Worm (Caenorhabditis elegans) whole organism, L3 larva: ENCODE measurements around the gene srg-8.

Experiments
- R02D3.7 ChIP-seq: fragments of 150-350 bp; optimal IDR thresholded peaks from 2 replicates; lab custom pipeline; 2014; ENCODE audit warnings: missing biosample characterization, missing genetic modification characterization
- ZK546.5 ChIP-seq: sonication (generic microtip); optimal IDR thresholded peaks from 2 replicates; lab custom pipeline; 2017; ENCODE audit warnings: missing biosample characterization, missing genetic modification characterization
- aly-2 ChIP-seq: fragments of 150-350 bp; optimal IDR thresholded peaks from 2 replicates; lab custom pipeline; 2014; ENCODE audit warnings: missing biosample characterization, missing genetic modification characterization
- ama-1 ChIP-seq: fragments of 150-350 bp; optimal IDR thresholded peaks from 2 replicates; lab custom pipeline; 2018
- ceh-16 ChIP-seq: sonication (generic microtip); optimal IDR thresholded peaks from 2 replicates; lab custom pipeline; 2017; ENCODE audit warnings: missing biosample characterization, missing genetic modification characterization
- ceh-28 ChIP-seq: fragments of 150-350 bp; optimal IDR thresholded peaks from 2 replicates; lab custom pipeline; 2014; ENCODE audit warnings: missing biosample characterization, missing genetic modification reagents, missing genetic modification characterization
- ceh-82 ChIP-seq: fragments of 150-350 bp; optimal IDR thresholded peaks from 2 replicates; lab custom pipeline; 2014; ENCODE audit warnings: missing biosample characterization, missing genetic modification characterization
- ceh-9 ChIP-seq: sonication (generic microtip); optimal IDR thresholded peaks from 2 replicates; lab custom pipeline; 2018; ENCODE audit warnings: missing biosample characterization, missing genetic modification characterization
- daf-12 ChIP-seq: fragments of 150-350 bp; optimal IDR thresholded peaks from 2 replicates; lab custom pipeline; 2014; ENCODE audit warnings: missing biosample characterization, missing genetic modification reagents, missing genetic modification characterization
- egl-27 ChIP-seq: sonication (generic microtip); optimal IDR thresholded peaks from 4 replicates; lab custom pipeline; 2017; ENCODE audit warnings: missing biosample characterization, missing genetic modification reagents, missing genetic modification characterization
- egl-5 ChIP-seq: fragments of 150-350 bp; optimal IDR thresholded peaks from 2 replicates; lab custom pipeline; 2017; ENCODE audit warnings: missing biosample characterization, missing genetic modification reagents, missing genetic modification characterization, inconsistent platforms
- elt-1 ChIP-seq: fragments of 150-350 bp; optimal IDR thresholded peaks from 2 replicates; lab custom pipeline; 2014; ENCODE audit warnings: missing biosample characterization, missing genetic modification characterization
- elt-2 ChIP-seq: sonication (generic microtip); optimal IDR thresholded peaks from 2 replicates; lab custom pipeline; 2016; ENCODE audit warnings: missing genetic modification reagents, mild to moderate bottlenecking, missing genetic modification characterization, missing compliant biosample characterization
- elt-3 ChIP-seq, 3 experiments: fragments of 150-350 bp in 1 of 3; sonication (generic microtip) in 2 of 3; optimal IDR thresholded peaks; 2 replicates in 2 of 3; 4 replicates in 1 of 3; lab custom pipeline; 2014 to 2017; ENCODE audit warnings: missing biosample characterization in 3 of 3, missing genetic modification characterization in 3 of 3
- eor-1 ChIP-seq, 2 experiments: fragments of 150-350 bp; optimal IDR thresholded peaks; 2 replicates each; lab custom pipeline; 2014 to 2018; ENCODE audit warnings: missing biosample characterization in 2 of 2, missing genetic modification characterization in 2 of 2
- fkh-10 ChIP-seq: sonication (generic microtip); optimal IDR thresholded peaks from 2 replicates; lab custom pipeline; 2017; ENCODE audit warnings: missing biosample characterization, missing genetic modification reagents, missing genetic modification characterization
- fkh-2 ChIP-seq: fragments of 150-350 bp; optimal IDR thresholded peaks from 2 replicates; lab custom pipeline; 2014; ENCODE audit warnings: missing biosample characterization, missing genetic modification reagents, missing genetic modification characterization
- fos-1 ChIP-seq: fragments of 150-350 bp; optimal IDR thresholded peaks from 2 replicates; lab custom pipeline; 2014; ENCODE audit warnings: missing biosample characterization, missing genetic modification characterization
- hmg-11 ChIP-seq: sonication (generic microtip); optimal IDR thresholded peaks from 2 replicates; lab custom pipeline; 2016; ENCODE audit warnings: missing genetic modification characterization, missing compliant biosample characterization
- jun-1 ChIP-seq: fragments of 150-350 bp; optimal IDR thresholded peaks from 2 replicates; lab custom pipeline; 2014; ENCODE audit warnings: missing biosample characterization, missing genetic modification reagents, missing genetic modification characterization
- lin-15B ChIP-seq: fragments of 150-350 bp; optimal IDR thresholded peaks from 2 replicates; lab custom pipeline; 2014; ENCODE audit warnings: missing biosample characterization, missing genetic modification characterization
- lin-39 ChIP-seq: fragments of 150-350 bp; optimal IDR thresholded peaks from 2 replicates; lab custom pipeline; 2018; ENCODE audit warnings: missing biosample characterization, missing genetic modification reagents, missing genetic modification characterization
- lsy-12 ChIP-seq: sonication (generic microtip); optimal IDR thresholded peaks from 2 replicates; lab custom pipeline; 2016; ENCODE audit warnings: mild to moderate bottlenecking, missing genetic modification characterization, missing compliant biosample characterization
- mdl-1 ChIP-seq: fragments of 150-350 bp; optimal IDR thresholded peaks from 2 replicates; lab custom pipeline; 2014; ENCODE audit warnings: missing biosample characterization, missing genetic modification characterization
- mml-1 ChIP-seq: fragments of 150-350 bp; sonication (generic microtip); optimal IDR thresholded peaks from 3 replicates; lab custom pipeline; 2014; ENCODE audit warnings: missing biosample characterization, missing genetic modification characterization
- nfya-1 ChIP-seq: sonication (generic microtip); optimal IDR thresholded peaks from 2 replicates; lab custom pipeline; 2017; ENCODE audit warnings: missing genetic modification characterization, mild to moderate bottlenecking, missing compliant biosample characterization, antibody characterized with exemption, moderate library complexity; ENCODE audit not compliant: insufficient read depth
- nhr-11 ChIP-seq: fragments of 150-350 bp; optimal IDR thresholded peaks from 2 replicates; lab custom pipeline; 2014; ENCODE audit warnings: missing biosample characterization, missing genetic modification characterization
- nhr-12 ChIP-seq: fragments of 150-350 bp; optimal IDR thresholded peaks from 2 replicates; lab custom pipeline; 2014; ENCODE audit warnings: missing biosample characterization, missing genetic modification characterization
- nhr-23 ChIP-seq: fragments of 150-350 bp; optimal IDR thresholded peaks from 2 replicates; lab custom pipeline; 2014; ENCODE audit warnings: missing biosample characterization, missing genetic modification reagents, missing genetic modification characterization
- nhr-237 ChIP-seq: fragments of 150-350 bp; optimal IDR thresholded peaks from 2 replicates; lab custom pipeline; 2014; ENCODE audit warnings: missing biosample characterization, missing genetic modification characterization
- nhr-25 ChIP-seq: sonication (generic microtip); optimal IDR thresholded peaks from 2 replicates; lab custom pipeline; 2017; ENCODE audit warnings: missing biosample characterization, missing genetic modification characterization
- nhr-28 ChIP-seq: fragments of 150-350 bp; optimal IDR thresholded peaks from 2 replicates; lab custom pipeline; 2014; ENCODE audit warnings: missing biosample characterization, missing genetic modification characterization
- nhr-43 ChIP-seq: sonication (generic microtip); optimal IDR thresholded peaks from 2 replicates; lab custom pipeline; 2016; ENCODE audit warnings: mild to moderate bottlenecking, missing genetic modification characterization, missing compliant biosample characterization; ENCODE audit not compliant: poor library complexity, severe bottlenecking
- nhr-67 ChIP-seq: fragments of 150-350 bp; optimal IDR thresholded peaks from 2 replicates; lab custom pipeline; 2014; ENCODE audit warnings: missing biosample characterization, missing genetic modification characterization
- nhr-76 ChIP-seq: fragments of 150-350 bp; sonication (generic microtip); optimal IDR thresholded peaks from 5 replicates; lab custom pipeline; 2014; ENCODE audit warnings: missing biosample characterization, missing genetic modification characterization
- nhr-77 ChIP-seq: fragments of 150-350 bp; optimal IDR thresholded peaks from 2 replicates; lab custom pipeline; 2014; ENCODE audit warnings: missing biosample characterization, missing genetic modification characterization
- pha-4 ChIP-seq: fragments of 150-350 bp; optimal IDR thresholded peaks from 2 replicates; lab custom pipeline; 2014; ENCODE audit warnings: missing biosample characterization, missing genetic modification reagents, missing genetic modification characterization
- pqm-1 ChIP-seq: fragments of 150-350 bp; optimal IDR thresholded peaks from 2 replicates; lab custom pipeline; 2017; ENCODE audit warnings: missing biosample characterization, missing genetic modification characterization, inconsistent platforms
- sea-2 ChIP-seq: fragments of 150-350 bp; sonication (generic microtip); optimal IDR thresholded peaks from 4 replicates; lab custom pipeline; 2014; ENCODE audit warnings: missing biosample characterization, missing genetic modification reagents, missing genetic modification characterization
- skn-1 ChIP-seq: fragments of 150-350 bp; optimal IDR thresholded peaks from 2 replicates; lab custom pipeline; 2014; ENCODE audit warnings: missing biosample characterization, missing genetic modification characterization
- snpc-4 ChIP-seq: fragments of 150-350 bp; optimal IDR thresholded peaks from 2 replicates; lab custom pipeline; 2014; ENCODE audit warnings: missing biosample characterization, missing genetic modification characterization
- tbx-2 ChIP-seq: sonication (generic microtip); optimal IDR thresholded peaks from 2 replicates; lab custom pipeline; 2016; ENCODE audit warnings: mild to moderate bottlenecking, missing genetic modification characterization, missing compliant biosample characterization
- unc-39 ChIP-seq: sonication (generic microtip); optimal IDR thresholded peaks from 4 replicates; lab custom pipeline; 2017; ENCODE audit warnings: missing biosample characterization, missing genetic modification characterization
- unc-62 ChIP-seq: fragments of 150-350 bp; sonication (generic microtip); optimal IDR thresholded peaks from 4 replicates; lab custom pipeline; 2014; ENCODE audit warnings: missing biosample characterization, missing genetic modification reagents, missing genetic modification characterization
- zag-1 ChIP-seq: fragments of 150-350 bp; optimal IDR thresholded peaks from 2 replicates; lab custom pipeline; 2014; ENCODE audit warnings: missing biosample characterization, missing genetic modification characterization
- ztf-11 ChIP-seq: fragments of 150-350 bp; optimal IDR thresholded peaks from 2 replicates; lab custom pipeline; 2014; ENCODE audit warnings: missing biosample characterization, missing genetic modification characterization
- ztf-4 ChIP-seq: fragments of 150-350 bp; optimal IDR thresholded peaks from 2 replicates; lab custom pipeline; 2014; ENCODE audit warnings: missing biosample characterization, missing genetic modification characterization

Gene srg-8

DNA sequence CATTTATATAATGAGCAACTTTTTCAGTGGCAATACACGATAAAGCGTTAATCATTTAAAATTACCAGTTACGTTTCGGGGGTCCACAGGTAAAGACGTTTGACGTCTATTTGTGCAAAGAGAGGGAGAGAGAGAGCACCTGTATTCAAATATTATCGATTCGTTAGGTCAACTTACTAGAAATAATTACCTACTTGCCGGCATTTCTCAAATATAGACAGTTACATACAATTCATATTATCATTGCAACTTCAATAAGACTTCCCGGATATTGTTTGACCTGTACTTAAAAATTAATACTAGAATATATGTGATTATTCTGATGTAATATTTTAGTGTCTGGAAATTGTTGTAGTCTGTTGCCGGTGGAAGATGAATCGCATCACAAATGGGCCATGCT lies 31.3 kb upstream of the srg-8 start, which contains the start of gene gadr-3:
gadr-3 (minus strand) TSS at position 101 of the 400 bp plus-strand sequence.
- TF ChIP-seq nfya-1 (tag; lab: Kevin White, UChicago): no peak
- TF ChIP-seq nhr-25: no peak
- TF ChIP-seq ceh-28: no peak
- no peak for TF ChIP-seq lin-15B (tag; lab: Kevin White, UChicago)
- TF ChIP-seq nhr-11 (tag; lab: Kevin White, UChicago): no peak
- TF ChIP-seq ZK546.5 (tag; lab: Kevin White, UChicago): no peak
- no peak for TF ChIP-seq elt-1
- no peak for TF ChIP-seq snpc-4
- TF ChIP-seq nhr-237 (tag; lab: Kevin White, UChicago): no peak
- TF ChIP-seq elt-2 (tag; lab: Kevin White, UChicago): no peak
- no peak for TF ChIP-seq ztf-4
- no peak for TF ChIP-seq pha-4 (tag; lab: Kevin White, UChicago)
- no peak for TF ChIP-seq pqm-1 (tag; lab: Kevin White, UChicago)
- no peak for TF ChIP-seq lsy-12

ce11 chrIII:6283024-6283423 lies 28.4 kb upstream of the srg-8 start:
- TF ChIP-seq ztf-4 (no peak), nfya-1 (tag; lab: Kevin White, UChicago) (no peak), nhr-67 (tag; lab: Kevin White, UChicago) (no peak), lin-39 (no peak), jun-1 (tag; lab: Kevin White, UChicago) (no peak), ceh-82 (tag; lab: Kevin White, UChicago) (no peak), nhr-237 (tag; lab: Kevin White, UChicago) (no peak), lsy-12 (no peak)

ce11 chrIII:6280070-6280596 lies 25.5 kb upstream of the srg-8 start, which contains the start of gene hmg-1.2:
TSS of gene hmg-1.2 (plus strand) at chrIII:6280380.
- TF ChIP-seq lin-15B (tag; lab: Kevin White, UChicago) (peak; percentile 48), fkh-2 (tag; lab: Kevin White, UChicago) (no peak), fkh-10 (GFP tag; lab: Kevin White, UChicago) (no peak), unc-62 (GFP tag; lab: Kevin White, UChicago) (peak; percentile 85), ztf-4 (no peak), nhr-23 (tag; lab: Kevin White, UChicago) (peak; percentile 88), ZK546.5 (tag; lab: Kevin White, UChicago) (no peak), fos-1 (tag; lab: Kevin White, UChicago) (no peak), elt-1 (peak; percentile 49), ama-1 (no peak), R02D3.7 (peak; percentile 67), nhr-76 (tag; lab: Kevin White, UChicago) (no peak), daf-12 (no peak), nhr-237 (tag; lab: Kevin White, UChicago) (no peak), ztf-11 (tag; lab: Kevin White, UChicago) (no peak), nhr-11 (tag; lab: Kevin White, UChicago) (peak; percentile 24), mml-1 (tag; lab: Kevin White, UChicago) (no peak), unc-39 (tag; lab: Kevin White, UChicago) (no peak), ceh-28 (peak; percentile 76), nhr-12 (tag; lab: Kevin White, UChicago) (no peak), lin-39 (peak; percentile 70), lsy-12 (peak; percentile 88), egl-27 (peak; percentile 33), tbx-2 (peak; percentile 34), skn-1 (tag; lab: Kevin White, UChicago) (no peak), snpc-4 (peak; percentile 65), nhr-28 (no peak), pha-4 (tag; lab: Kevin White, UChicago) (peak; percentile 44), nfya-1 (tag; lab: Kevin White, UChicago) (peak; percentile 89), nhr-43 (tag; lab: Kevin White, UChicago) (peak; percentile 48), pqm-1 (tag; lab: Kevin White, UChicago) (peak; percentile 52), hmg-11 (tag; lab: Kevin White, UChicago) (peak; percentile 98), elt-2 (tag; lab: Kevin White, UChicago) (peak; percentile 66), ceh-82 (tag; lab: Kevin White, UChicago) (no peak), jun-1 (tag; lab: Kevin White, UChicago) (peak; percentile 88), ceh-16 (tag; lab: Kevin White, UChicago) (no peak), nhr-67 (tag; lab: Kevin White, UChicago) (no peak), sea-2 (GFP tag; lab: Kevin White, UChicago) (no peak), nhr-25 (peak; percentile 87), nhr-77 (peak; percentile 2), elt-3 (tag; optimal IDR thresholded peaks at IDR 0.05; lab: Kevin White, UChicago) (peak in 1 of 3 experiments; percentile 44), aly-2 (no peak), eor-1 (tag; optimal IDR thresholded peaks at IDR 0.05; lab: Kevin White, UChicago) (no peak), mdl-1 (no peak), ceh-9 (tag; lab: Kevin White, UChicago) (no peak), zag-1 (tag; lab: Kevin White, UChicago) (peak; percentile 47), egl-5 (peak; percentile 71)
